Worm (Caenorhabditis elegans): Measurements from ENCODE around the gene tbb-6.
A peak's percentile ranks its signal among the peaks of the same experiment; 100 is the strongest.

Gene tbb-6

ce11 chrV:12303453-12304077 lies 42.2 kb downstream of the tbb-6 start (continued):
- peak; percentile 93 for TF ChIP-seq mel-28 (tag; optimal IDR thresholded peaks at IDR 0.05; ENCODE audit: borderline replicate concordance)

DNA sequence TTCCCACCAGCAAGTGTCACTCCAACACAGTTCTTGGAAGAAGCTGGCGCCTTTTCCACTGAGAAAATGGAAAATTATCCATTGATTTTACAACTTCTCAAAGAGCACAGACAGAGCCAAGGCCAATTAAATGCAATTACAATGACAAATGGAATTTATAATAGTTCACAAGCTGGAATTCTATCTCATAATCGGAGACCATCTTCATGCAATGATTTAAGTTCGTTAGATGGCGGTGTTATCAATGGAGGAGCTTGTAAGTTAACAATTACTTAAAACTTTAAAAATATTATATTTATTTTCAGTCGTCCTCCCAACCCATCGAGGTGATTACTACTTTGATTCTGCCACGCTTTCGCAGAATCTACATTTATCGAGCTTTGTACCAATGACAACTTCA lies 44.3 kb downstream of the tbb-6 start:
- TF ChIP-seq zfh-2 (GFP tag; conservative IDR thresholded peaks at IDR 0.05) (no peak), nhr-120 (GFP tag; IDR thresholded peaks at IDR 0.05) (no peak), F52B5.7 (tag; optimal IDR thresholded peaks at IDR 0.05) (no peak), rec-8 (tag; optimal IDR thresholded peaks at IDR 0.05) (no peak)

- no peak for TF ChIP-seq Y67H2A.10 (GFP tag; conservative IDR thresholded peaks at IDR 0.05)
- TF ChIP-seq rcor-1 (GFP tag; IDR thresholded peaks at IDR 0.05), result no peak
- no peak for TF ChIP-seq D2030.7 (GFP tag; IDR thresholded peaks at IDR 0.05)
- TF ChIP-seq repo-1 (tag; optimal IDR thresholded peaks at IDR 0.05), result peak; percentile 51
- TF ChIP-seq nhr-120 (GFP tag; IDR thresholded peaks at IDR 0.05), result no peak
- TF ChIP-seq lin-40 (tag; optimal IDR thresholded peaks at IDR 0.05), result peak; percentile 2
- TF ChIP-seq ZK185.1 (tag; optimal IDR thresholded peaks at IDR 0.05; ENCODE audit: poor library complexity, severe bottlenecking), result no peak
- no peak for TF ChIP-seq hlh-26 (GFP tag; conservative IDR thresholded peaks at IDR 0.05)
- no peak for TF ChIP-seq cebp-1 (GFP tag; IDR thresholded peaks at IDR 0.05)
- TF ChIP-seq cebp-1 (tag; optimal IDR thresholded peaks at IDR 0.05), result peak; percentile 9
- TF ChIP-seq T26A5.8 (tag; optimal IDR thresholded peaks at IDR 0.05), result no peak
- no peak for TF ChIP-seq F52B5.7 (tag; optimal IDR thresholded peaks at IDR 0.05)
- no peak for TF ChIP-seq mcd-1 (GFP tag; IDR thresholded peaks at IDR 0.05)
- TF ChIP-seq ztf-22 (GFP tag; optimal IDR thresholded peaks at IDR 0.05), result no peak
- TF ChIP-seq F33H1.4 (GFP tag; IDR thresholded peaks at IDR 0.05), result no peak
- no peak for TF ChIP-seq ztf-28 (GFP tag; IDR thresholded peaks at IDR 0.05)
- TF ChIP-seq hmg-20 (GFP tag; IDR thresholded peaks at IDR 0.05), result no peak
Observed at ce11 chrV:12307011-12307540, 45.7 kb downstream of the tbb-6 start, which contains the start of gene srg-45. srg-45 (plus strand) TSS chrV:12307490.

DNA sequence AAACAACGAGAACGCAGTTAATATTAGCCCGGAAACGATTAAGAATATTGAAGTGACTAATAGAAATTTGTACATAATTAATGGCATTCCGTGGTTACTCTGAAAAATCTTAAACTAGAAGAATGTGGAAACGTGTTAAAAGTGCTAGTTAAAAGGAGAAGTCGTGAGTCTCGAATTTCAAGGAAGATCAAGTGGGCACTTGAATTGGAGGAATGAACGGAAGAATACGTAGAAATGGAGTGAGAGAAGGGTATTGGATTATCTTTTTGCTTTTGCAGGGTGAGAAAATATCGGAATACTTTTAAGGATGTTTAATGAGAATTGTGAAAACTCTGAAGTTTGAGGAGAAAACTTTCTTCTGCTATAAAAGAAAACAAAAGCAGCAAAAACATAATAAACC lies 48.9 kb downstream of the tbb-6 start, which contains the start of gene hpo-30:
Gene hpo-30 (minus strand): TSS at position 101 of the 400 bp plus-strand sequence.
- TF ChIP-seq ama-1 (optimal IDR thresholded peaks at IDR 0.05) (no peak), ama-1 (GFP tag; optimal IDR thresholded peaks at IDR 0.05) (no peak), D2030.7 (GFP tag; IDR thresholded peaks at IDR 0.05) (no peak), ccch-3 (GFP tag; optimal IDR thresholded peaks at IDR 0.05) (no peak), bed-1 (GFP tag; IDR thresholded peaks at IDR 0.05) (no peak), hrde-1 (tag; optimal IDR thresholded peaks at IDR 0.05; ENCODE audit: borderline replicate concordance) (no peak), pbrm-1 (GFP tag; IDR thresholded peaks at IDR 0.05) (no peak), nfyb-1 (GFP tag; IDR thresholded peaks at IDR 0.05) (no peak)
